Worm (Caenorhabditis elegans) whole organism, L2 larva: Measurements from ENCODE around the gene R07B7.10.

Experiments used
- F13H6.1 ChIP-seq: sonication (generic microtip); optimal IDR thresholded peaks from 2 replicates; lab custom pipeline; 2016; ENCODE audit warnings: missing genetic modification characterization, missing compliant biosample characterization
- ama-1 ChIP-seq: fragments of 150-350 bp; optimal IDR thresholded peaks from 2 replicates; lab custom pipeline; 2018; ENCODE audit warnings: inconsistent platforms
- snpc-4 ChIP-seq: fragments of 150-350 bp; optimal IDR thresholded peaks from 2 replicates; lab custom pipeline; 2014; ENCODE audit warnings: missing biosample characterization, missing genetic modification characterization
- unc-39 ChIP-seq: fragments of 150-350 bp; optimal IDR thresholded peaks from 2 replicates; lab custom pipeline; 2014; ENCODE audit warnings: missing biosample characterization, missing genetic modification characterization

ce11 chrV:12068437-12068836, 14.6 kb upstream of the R07B7.10 start, which contains the start of gene kmo-2:
- no peak for TF ChIP-seq unc-39 (tag; lab: Kevin White, UChicago)
- TF ChIP-seq F13H6.1 (tag; lab: Kevin White, UChicago) = no peak
- TF ChIP-seq snpc-4 (tag; lab: Kevin White, UChicago) = no peak
- no peak for TF ChIP-seq ama-1 (lab: Kevin White, UChicago)
